Worm (Caenorhabditis elegans) whole organism, L4/young adult: ENCODE results near the gene lin-3.

ENCODE experiments used
- W03F9.2 ChIP-seq: fragments of 150-350 bp; optimal IDR thresholded peaks from 2 replicates; lab custom pipeline; 2014; ENCODE audit warnings: missing biosample characterization, missing genetic modification characterization
- him-1 ChIP-seq: sonication (generic microtip); optimal IDR thresholded peaks from 2 replicates; lab custom pipeline; 2016; ENCODE audit warnings: missing genotype, missing genetic modification reagents, missing genetic modification characterization, missing compliant biosample characterization

- TF ChIP-seq W03F9.2 (tag; lab: Kevin White, UChicago) (no peak), him-1 (tag; lab: Kevin White, UChicago) (no peak)
Measured at ce11 chrIV:11011920-11012319, 42.2 kb upstream of the lin-3 start, which contains the start of gene ndx-9.
